ENCODE assay signal across 1 fruit fly cellular context in the genomic region with DNA sequence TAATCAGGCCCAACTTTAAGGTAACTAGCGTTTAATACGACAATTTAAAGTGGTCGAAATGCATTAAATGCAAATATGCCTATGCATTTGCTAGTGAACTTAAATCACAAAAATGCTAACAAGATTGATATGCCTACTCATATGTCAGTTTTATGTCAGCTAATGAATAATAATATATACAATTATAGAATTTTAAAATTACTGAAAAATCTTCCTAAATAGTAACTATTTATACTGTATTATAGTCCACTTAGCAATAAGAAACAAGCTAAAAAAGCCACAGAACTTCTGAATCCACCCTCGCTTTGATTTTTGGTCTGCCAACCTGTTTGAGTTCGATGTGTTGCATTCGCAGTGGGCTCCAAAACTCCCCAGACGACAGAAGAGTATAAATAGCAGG.
A peak's percentile ranks its signal among the peaks of the same experiment; 100 is the strongest.
TF ChIP-seq lines count a peak whose summit lies in the region.

No protein-coding gene starts in this region.

TF ChIP-seq in whole organism, embryonic, 481 proteins besides CTCF, POLR2A, EP300 and RAD21 (continued from another document and continues in another):
- no peak for TF ChIP-seq Bdp1 (GFP tag; optimal IDR thresholded peaks at IDR 0.05; lab: Kevin White, UChicago)
- TF ChIP-seq CG14667 (GFP tag; IDR thresholded peaks at IDR 0.05; lab: Robert Waterston, UW) = peak; percentile 32; the same call in 1 of the 2 replicates
- TF ChIP-seq z (GFP tag; IDR thresholded peaks at IDR 0.05; lab: Robert Waterston, UW) = no peak
- TF ChIP-seq CG10979 (tag; optimal IDR thresholded peaks at IDR 0.05; lab: Kevin White, UChicago) = peak; percentile 43
- TF ChIP-seq bigmax (GFP tag; optimal IDR thresholded peaks at IDR 0.05; lab: Kevin White, UChicago) = no peak
- TF ChIP-seq fd102C (GFP tag; optimal IDR thresholded peaks at IDR 0.05; lab: Kevin White, UChicago) = no peak
- no peak for TF ChIP-seq CG10321 (GFP tag; IDR thresholded peaks at IDR 0.05; lab: Robert Waterston, UW)
- TF ChIP-seq vvl (GFP tag; IDR thresholded peaks at IDR 0.05; lab: Robert Waterston, UW) = peak; percentile 5; the same call in 1 of the 2 replicates
- no peak for TF ChIP-seq eve (GFP tag; optimal IDR thresholded peaks at IDR 0.05; lab: Kevin White, UChicago)
- TF ChIP-seq vfl (GFP tag; optimal IDR thresholded peaks at IDR 0.05; lab: Kevin White, UChicago) = no peak
- TF ChIP-seq CG11093 (GFP tag; IDR thresholded peaks at IDR 0.05; lab: Robert Waterston, UW) = 0 out of 3 replicates have a peak, but pooled peaks have one; percentile 39
- TF ChIP-seq fd96Cb (tag; optimal IDR thresholded peaks at IDR 0.05; lab: Kevin White, UChicago) = peak; percentile 37
- TF ChIP-seq CG7745 (tag; optimal IDR thresholded peaks at IDR 0.05; lab: Kevin White, UChicago) = no peak
- TF ChIP-seq scrt (GFP tag; optimal IDR thresholded peaks at IDR 0.05; lab: Kevin White, UChicago) = no peak
- no peak for TF ChIP-seq MESR4 (GFP tag; optimal IDR thresholded peaks at IDR 0.05; lab: Kevin White, UChicago)
- no peak for TF ChIP-seq pum (GFP tag; optimal IDR thresholded peaks at IDR 0.05; lab: Kevin White, UChicago)
- TF ChIP-seq Awh (GFP tag; IDR thresholded peaks at IDR 0.05; lab: Robert Waterston, UW) = no peak
- TF ChIP-seq stwl (tag; optimal IDR thresholded peaks at IDR 0.05; lab: Kevin White, UChicago) = no peak
- TF ChIP-seq dysf (GFP tag; IDR thresholded peaks at IDR 0.05; lab: Robert Waterston, UW) = peak; percentile 65
- TF ChIP-seq Oli (tag; optimal IDR thresholded peaks at IDR 0.05; lab: Kevin White, UChicago) = no peak
- TF ChIP-seq CG6813 (GFP tag; optimal IDR thresholded peaks at IDR 0.05; lab: Kevin White, UChicago) = no peak
- TF ChIP-seq CG4854 (GFP tag; optimal IDR thresholded peaks at IDR 0.05; lab: Kevin White, UChicago) = no peak
- no peak for TF ChIP-seq CG4730 (GFP tag; IDR thresholded peaks at IDR 0.05; lab: Robert Waterston, UW)
- TF ChIP-seq CG30020 (tag; optimal IDR thresholded peaks at IDR 0.05; lab: Kevin White, UChicago) = no peak
- peak; percentile 16 for TF ChIP-seq Sox102F (GFP tag; optimal IDR thresholded peaks at IDR 0.05; lab: Kevin White, UChicago)
- TF ChIP-seq CG7839 (tag; optimal IDR thresholded peaks at IDR 0.05; lab: Kevin White, UChicago) = peak; percentile 33
- TF ChIP-seq corto (GFP tag; optimal IDR thresholded peaks at IDR 0.05; lab: Kevin White, UChicago) = no peak
- TF ChIP-seq CG17361 (GFP tag; IDR thresholded peaks at IDR 0.05; lab: Robert Waterston, UW) = peak; percentile 66; the same call in 2 of the 3 replicates
- no peak for TF ChIP-seq CG8281 (tag; optimal IDR thresholded peaks at IDR 0.05; lab: Kevin White, UChicago)
- no peak for TF ChIP-seq crc (GFP tag; optimal IDR thresholded peaks at IDR 0.05; lab: Kevin White, UChicago)
- peak; percentile 72 for TF ChIP-seq sens (GFP tag; lab: Kevin White, UChicago)
- no peak for TF ChIP-seq prd (optimal IDR thresholded peaks at IDR 0.05; lab: Kevin White, UChicago)
- TF ChIP-seq prd (GFP tag; IDR thresholded peaks at IDR 0.05; lab: Robert Waterston, UW) = peak; percentile 68
- TF ChIP-seq gcm (GFP tag; optimal IDR thresholded peaks at IDR 0.05; lab: Kevin White, UChicago) = no peak
- TF ChIP-seq gem (tag; optimal IDR thresholded peaks at IDR 0.05; lab: Kevin White, UChicago) = peak; percentile 62
- no peak for TF ChIP-seq kay (GFP tag; optimal IDR thresholded peaks at IDR 0.05; lab: Kevin White, UChicago)
- no peak for TF ChIP-seq crp (GFP tag; optimal IDR thresholded peaks at IDR 0.05; lab: Kevin White, UChicago)
- TF ChIP-seq CG16779 (GFP tag; IDR thresholded peaks at IDR 0.05; lab: Robert Waterston, UW) = no peak
- TF ChIP-seq lov (optimal IDR thresholded peaks at IDR 0.05; lab: Kevin White, UChicago) = no peak
- TF ChIP-seq lov (GFP tag; IDR thresholded peaks at IDR 0.05; lab: Robert Waterston, UW) = no peak
- no peak for TF ChIP-seq CoRest (tag; optimal IDR thresholded peaks at IDR 0.05; lab: Kevin White, UChicago)
- no peak for TF ChIP-seq Bteb2 (GFP tag; optimal IDR thresholded peaks at IDR 0.05; lab: Kevin White, UChicago)
- TF ChIP-seq lbe (GFP tag; optimal IDR thresholded peaks at IDR 0.05; lab: Kevin White, UChicago) = no peak
- TF ChIP-seq Taf1 (GFP tag; IDR thresholded peaks at IDR 0.05; lab: Robert Waterston, UW) = no peak
- peak; percentile 37; the same call in 1 of the 2 replicates for TF ChIP-seq ttk (GFP tag; IDR thresholded peaks at IDR 0.05; lab: Robert Waterston, UW)
- no peak for TF ChIP-seq CG10654 (GFP tag; optimal IDR thresholded peaks at IDR 0.05; lab: Kevin White, UChicago)
- TF ChIP-seq sug (tag; optimal IDR thresholded peaks at IDR 0.05; lab: Kevin White, UChicago) = no peak
- TF ChIP-seq CG16863 (GFP tag; optimal IDR thresholded peaks at IDR 0.05; lab: Kevin White, UChicago) = no peak
- 0 out of 2 replicates have a peak, but pooled peaks have one; percentile 28 for TF ChIP-seq CG32772 (GFP tag; IDR thresholded peaks at IDR 0.05; lab: Robert Waterston, UW)
- TF ChIP-seq trem (tag; optimal IDR thresholded peaks at IDR 0.05; lab: Kevin White, UChicago) = peak; percentile 4
- peak; percentile 30 for TF ChIP-seq CG10267 (tag; optimal IDR thresholded peaks at IDR 0.05; lab: Kevin White, UChicago)
- TF ChIP-seq CG11504 (tag; optimal IDR thresholded peaks at IDR 0.05; lab: Kevin White, UChicago) = peak; percentile 59
- peak; percentile 48 for TF ChIP-seq sob (GFP tag; IDR thresholded peaks at IDR 0.05; lab: Robert Waterston, UW)
- no peak for TF ChIP-seq CG8359 (GFP tag; optimal IDR thresholded peaks at IDR 0.05; lab: Kevin White, UChicago; ENCODE audit: borderline replicate concordance)
- TF ChIP-seq CG17385 (GFP tag; optimal IDR thresholded peaks at IDR 0.05; lab: Kevin White, UChicago) = no peak
- TF ChIP-seq Optix (GFP tag; IDR thresholded peaks at IDR 0.05; lab: Robert Waterston, UW) = no peak
- TF ChIP-seq Hmx (GFP tag; optimal IDR thresholded peaks at IDR 0.05; lab: Kevin White, UChicago) = no peak
- TF ChIP-seq Neu2 (GFP tag; optimal IDR thresholded peaks at IDR 0.05; lab: Kevin White, UChicago; ENCODE audit: borderline replicate concordance) = no peak
- no peak for TF ChIP-seq tx (GFP tag; optimal IDR thresholded peaks at IDR 0.05; lab: Kevin White, UChicago)
- no peak for TF ChIP-seq Dip2 (GFP tag; IDR thresholded peaks at IDR 0.05; lab: Robert Waterston, UW)
- no peak for TF ChIP-seq chinmo (GFP tag; IDR thresholded peaks at IDR 0.05; lab: Robert Waterston, UW; ENCODE audit: partially characterized antibody)
- no peak for TF ChIP-seq CG3407 (GFP tag; optimal IDR thresholded peaks at IDR 0.05; lab: Kevin White, UChicago)
- TF ChIP-seq CG8944 (GFP tag; optimal IDR thresholded peaks at IDR 0.05; lab: Kevin White, UChicago) = no peak
- TF ChIP-seq dmrt99B (tag; optimal IDR thresholded peaks at IDR 0.05; lab: Kevin White, UChicago) = peak; percentile 60
- no peak for TF ChIP-seq wdn (GFP tag; IDR thresholded peaks at IDR 0.05; lab: Robert Waterston, UW)
- TF ChIP-seq h (optimal IDR thresholded peaks at IDR 0.05; lab: Kevin White, UChicago) = no peak
- TF ChIP-seq gcm2 (GFP tag; optimal IDR thresholded peaks at IDR 0.05; lab: Kevin White, UChicago) = no peak
- TF ChIP-seq repo (GFP tag; optimal IDR thresholded peaks at IDR 0.05; lab: Kevin White, UChicago) = no peak
- peak; percentile 23 for TF ChIP-seq unpg (GFP tag; optimal IDR thresholded peaks at IDR 0.05; lab: Kevin White, UChicago)
- no peak for TF ChIP-seq CG3065 (GFP tag; optimal IDR thresholded peaks at IDR 0.05; lab: Kevin White, UChicago)
- no peak for TF ChIP-seq Jarid2 (GFP tag; optimal IDR thresholded peaks at IDR 0.05; lab: Kevin White, UChicago)
- no peak; the same call in 1 of the 2 replicates for TF ChIP-seq Ravus (GFP tag; IDR thresholded peaks at IDR 0.05; lab: Robert Waterston, UW)
- TF ChIP-seq CG11398 (GFP tag; optimal IDR thresholded peaks at IDR 0.05; lab: Kevin White, UChicago) = no peak
- TF ChIP-seq CG18262 (tag; optimal IDR thresholded peaks at IDR 0.05; lab: Kevin White, UChicago) = peak; percentile 53
- TF ChIP-seq CG13424 (tag; optimal IDR thresholded peaks at IDR 0.05; lab: Kevin White, UChicago) = no peak
- TF ChIP-seq H15 (GFP tag; IDR thresholded peaks at IDR 0.05; lab: Robert Waterston, UW) = peak; percentile 42; the same call in 1 of the 3 replicates
- TF ChIP-seq CG5180 (GFP tag; optimal IDR thresholded peaks at IDR 0.05; lab: Kevin White, UChicago) = peak; percentile 99
- TF ChIP-seq CG13775 (GFP tag; optimal IDR thresholded peaks at IDR 0.05; lab: Kevin White, UChicago) = no peak
- no peak for TF ChIP-seq CG14050 (GFP tag; IDR thresholded peaks at IDR 0.05; lab: Robert Waterston, UW)
- TF ChIP-seq sd (tag; optimal IDR thresholded peaks at IDR 0.05; lab: Kevin White, UChicago) = no peak
- peak; percentile 38 for TF ChIP-seq bcd (GFP tag; optimal IDR thresholded peaks at IDR 0.05; lab: Kevin White, UChicago)
- no peak for TF ChIP-seq CG12769 (tag; optimal IDR thresholded peaks at IDR 0.05; lab: Kevin White, UChicago)
- TF ChIP-seq CG2875 (GFP tag; optimal IDR thresholded peaks at IDR 0.05; lab: Kevin White, UChicago) = no peak
- TF ChIP-seq Rx (GFP tag; IDR thresholded peaks at IDR 0.05; lab: Robert Waterston, UW) = no peak
- TF ChIP-seq stc (GFP tag; IDR thresholded peaks at IDR 0.05; lab: Robert Waterston, UW) = no peak
- no peak for TF ChIP-seq CG6791 (GFP tag; IDR thresholded peaks at IDR 0.05; lab: Robert Waterston, UW; ENCODE audit: partially characterized antibody)
- no peak for TF ChIP-seq Sry-δ (GFP tag; optimal IDR thresholded peaks at IDR 0.05; lab: Kevin White, UChicago)
- TF ChIP-seq HLHmδ (GFP tag; optimal IDR thresholded peaks at IDR 0.05; lab: Kevin White, UChicago) = no peak
- TF ChIP-seq CG2120 (GFP tag; optimal IDR thresholded peaks at IDR 0.05; lab: Kevin White, UChicago) = no peak
- TF ChIP-seq ranshi (GFP tag; IDR thresholded peaks at IDR 0.05; lab: Robert Waterston, UW) = peak; percentile 47; the same call in 1 of the 2 replicates
- peak; percentile 31; the same call in 1 of the 3 replicates for TF ChIP-seq C15 (GFP tag; IDR thresholded peaks at IDR 0.05; lab: Robert Waterston, UW)
- TF ChIP-seq ase (GFP tag; IDR thresholded peaks at IDR 0.05; lab: Robert Waterston, UW) = peak; percentile 54; the same call in 2 of the 3 replicates
- TF ChIP-seq Meics (GFP tag; optimal IDR thresholded peaks at IDR 0.05; lab: Kevin White, UChicago) = peak; percentile 34
- TF ChIP-seq HLH4C (GFP tag; IDR thresholded peaks at IDR 0.05; lab: Robert Waterston, UW; ENCODE audit: partially characterized antibody) = no peak
- peak; percentile 29; the same call in 1 of the 3 replicates for TF ChIP-seq B-H1 (GFP tag; IDR thresholded peaks at IDR 0.05; lab: Robert Waterston, UW)
- no peak for TF ChIP-seq Ets97D (GFP tag; optimal IDR thresholded peaks at IDR 0.05; lab: Kevin White, UChicago)
- no peak for TF ChIP-seq Lhr (GFP tag; optimal IDR thresholded peaks at IDR 0.05; lab: Kevin White, UChicago)
- no peak for TF ChIP-seq CrebB (tag; optimal IDR thresholded peaks at IDR 0.05; lab: Kevin White, UChicago)
- no peak for TF ChIP-seq lab (GFP tag; optimal IDR thresholded peaks at IDR 0.05; lab: Kevin White, UChicago)
- peak; percentile 59 for TF ChIP-seq Rfx (GFP tag; IDR thresholded peaks at IDR 0.05; lab: Robert Waterston, UW)
- TF ChIP-seq Fer3 (tag; optimal IDR thresholded peaks at IDR 0.05; lab: Kevin White, UChicago) = peak; percentile 35
- TF ChIP-seq CG1233 (GFP tag; optimal IDR thresholded peaks at IDR 0.05; lab: Kevin White, UChicago) = no peak
- no peak for TF ChIP-seq CG11695 (GFP tag; IDR thresholded peaks at IDR 0.05; lab: Robert Waterston, UW)
- TF ChIP-seq Hand (GFP tag; optimal IDR thresholded peaks at IDR 0.05; lab: Kevin White, UChicago) = no peak
- TF ChIP-seq pnt (GFP tag; optimal IDR thresholded peaks at IDR 0.05; lab: Kevin White, UChicago) = no peak
- TF ChIP-seq HmgZ (tag; optimal IDR thresholded peaks at IDR 0.05; lab: Kevin White, UChicago) = no peak
- TF ChIP-seq slbo (GFP tag; IDR thresholded peaks at IDR 0.05; lab: Robert Waterston, UW) = no peak
- no peak for TF ChIP-seq cg (GFP tag; optimal IDR thresholded peaks at IDR 0.05; lab: Kevin White, UChicago)
- TF ChIP-seq Gsc (GFP tag; IDR thresholded peaks at IDR 0.05; lab: Robert Waterston, UW) = no peak
- TF ChIP-seq bowl (GFP tag; IDR thresholded peaks at IDR 0.05; lab: Robert Waterston, UW) = no peak
- TF ChIP-seq Hsf (GFP tag; optimal IDR thresholded peaks at IDR 0.05; lab: Kevin White, UChicago) = no peak
- no peak for TF ChIP-seq kni (GFP tag; optimal IDR thresholded peaks at IDR 0.05; lab: Kevin White, UChicago)
- no peak for TF ChIP-seq CG1792 (GFP tag; optimal IDR thresholded peaks at IDR 0.05; lab: Kevin White, UChicago)
- no peak for TF ChIP-seq btn (GFP tag; optimal IDR thresholded peaks at IDR 0.05; lab: Kevin White, UChicago)
- TF ChIP-seq seq (GFP tag; IDR thresholded peaks at IDR 0.05; lab: Robert Waterston, UW) = no peak
- no peak for TF ChIP-seq az2 (GFP tag; optimal IDR thresholded peaks at IDR 0.05; lab: Kevin White, UChicago)
- TF ChIP-seq p53 (GFP tag; optimal IDR thresholded peaks at IDR 0.05; lab: Kevin White, UChicago) = no peak
- TF ChIP-seq ham (GFP tag; IDR thresholded peaks at IDR 0.05; lab: Robert Waterston, UW) = no peak
- no peak for TF ChIP-seq Sry-β (GFP tag; optimal IDR thresholded peaks at IDR 0.05; lab: Kevin White, UChicago)
- peak; percentile 50; the same call in 1 of the 3 replicates for TF ChIP-seq Aef1 (GFP tag; IDR thresholded peaks at IDR 0.05; lab: Robert Waterston, UW)
- TF ChIP-seq Hey (tag; optimal IDR thresholded peaks at IDR 0.05; lab: Kevin White, UChicago) = no peak
- TF ChIP-seq CG30403 (GFP tag; optimal IDR thresholded peaks at IDR 0.05; lab: Kevin White, UChicago) = peak; percentile 4
- TF ChIP-seq ssp (GFP tag; IDR thresholded peaks at IDR 0.05; lab: Robert Waterston, UW) = no peak; the same call in 1 of the 2 replicates
- TF ChIP-seq ftz-f1 (GFP tag; optimal IDR thresholded peaks at IDR 0.05; lab: Kevin White, UChicago) = no peak
- no peak for TF ChIP-seq aop (GFP tag; IDR thresholded peaks at IDR 0.05; lab: Robert Waterston, UW)
- TF ChIP-seq ind (GFP tag; optimal IDR thresholded peaks at IDR 0.05; lab: Kevin White, UChicago) = peak; percentile 34
- no peak for TF ChIP-seq tna (GFP tag; IDR thresholded peaks at IDR 0.05; lab: Robert Waterston, UW; ENCODE audit: partially characterized antibody)
- TF ChIP-seq CG32532 (GFP tag; IDR thresholded peaks at IDR 0.05; lab: Robert Waterston, UW) = peak; percentile 54; the same call in 1 of the 2 replicates
- 0 out of 3 replicates have a peak, but pooled peaks have one; percentile 30 for TF ChIP-seq CG34422 (GFP tag; IDR thresholded peaks at IDR 0.05; lab: Robert Waterston, UW)
- no peak for TF ChIP-seq CG12104 (GFP tag; optimal IDR thresholded peaks at IDR 0.05; lab: Kevin White, UChicago)
- TF ChIP-seq CG17359 (tag; optimal IDR thresholded peaks at IDR 0.05; lab: Kevin White, UChicago) = peak; percentile 52
